Worm (Caenorhabditis elegans) whole organism, early embryonic: ENCODE data around the gene F48G7.8.

Experiments used
- ama-1 ChIP-seq: fragments of 150-350 bp; optimal IDR thresholded peaks from 2 replicates; lab custom pipeline; 2014
- ceh-13 ChIP-seq: fragments of 200-800 bp; sonication (Bioruptor generic); optimal IDR thresholded peaks from 2 replicates; lab custom pipeline; 2018; ENCODE audit warnings: mild to moderate bottlenecking, missing genetic modification characterization, missing compliant biosample characterization
- ceh-36 ChIP-seq: sonication (generic microtip); optimal IDR thresholded peaks from 2 replicates; lab custom pipeline; 2016; ENCODE audit warnings: missing genetic modification characterization, inconsistent platforms, missing compliant biosample characterization
- flt-1 ChIP-seq: fragments of 200-800 bp; sonication (Bioruptor generic); IDR thresholded peaks from 2 replicates; pipeline ENCODE4 v1.3.6; 2022; ENCODE audit warnings: missing genetic modification characterization, missing compliant biosample characterization
- hnd-1 ChIP-seq: sonication (generic microtip); optimal IDR thresholded peaks from 2 replicates; lab custom pipeline; 2016; ENCODE audit warnings: missing genetic modification characterization, missing compliant biosample characterization

- TF ChIP-seq hnd-1 (tag; lab: Kevin White, UChicago): no peak
- TF ChIP-seq ceh-36 (tag; lab: Kevin White, UChicago): no peak
- no peak for TF ChIP-seq ceh-13
- TF ChIP-seq ama-1: no peak
- no peak for TF ChIP-seq flt-1 (GFP tag; lab: Robert Waterston, UW)
These were observed 48.5 kb downstream of the F48G7.8 start, which contains the start of gene K06H6.4 for ce11 chrV:578977-579376.
